Worm (Caenorhabditis elegans) whole organism, L2 larva: ENCODE results near the gene clec-186.

Experiments used
- C34F6.9 ChIP-seq: fragments of 150-350 bp; optimal IDR thresholded peaks from 2 replicates; lab custom pipeline; 2014; ENCODE audit warnings: missing biosample characterization, missing genetic modification characterization
- R02D3.7 ChIP-seq: fragments of 150-350 bp; optimal IDR thresholded peaks from 2 replicates; lab custom pipeline; 2014; ENCODE audit warnings: missing biosample characterization, missing genetic modification characterization
- ZK546.5 ChIP-seq: sonication (generic microtip); optimal IDR thresholded peaks from 2 replicates; lab custom pipeline; 2017; ENCODE audit warnings: missing biosample characterization, missing genetic modification characterization
- alr-1 ChIP-seq: fragments of 150-350 bp; optimal IDR thresholded peaks from 2 replicates; lab custom pipeline; 2014; ENCODE audit warnings: missing biosample characterization, missing genetic modification characterization
- aly-2 ChIP-seq: fragments of 150-350 bp; optimal IDR thresholded peaks from 2 replicates; lab custom pipeline; 2014; ENCODE audit warnings: missing biosample characterization, missing genetic modification characterization
- ama-1 ChIP-seq: fragments of 150-350 bp; optimal IDR thresholded peaks from 2 replicates; lab custom pipeline; 2018; ENCODE audit warnings: inconsistent platforms
- ceh-16 ChIP-seq: fragments of 150-350 bp; optimal IDR thresholded peaks from 2 replicates; lab custom pipeline; 2014; ENCODE audit warnings: missing biosample characterization, missing genetic modification characterization
- crh-2 ChIP-seq: sonication (generic microtip); optimal IDR thresholded peaks from 2 replicates; lab custom pipeline; 2017; ENCODE audit warnings: missing biosample characterization, missing genetic modification characterization
- dmd-4 ChIP-seq: sonication (generic microtip); optimal IDR thresholded peaks from 2 replicates; lab custom pipeline; 2017; ENCODE audit warnings: missing biosample characterization, missing genetic modification characterization
- egl-27 ChIP-seq: sonication (generic microtip); optimal IDR thresholded peaks from 3 replicates; lab custom pipeline; 2017; ENCODE audit warnings: missing biosample characterization, missing genetic modification reagents, missing genetic modification characterization
- fos-1 ChIP-seq: fragments of 150-350 bp; optimal IDR thresholded peaks from 2 replicates; lab custom pipeline; 2014; ENCODE audit warnings: missing biosample characterization, missing genetic modification characterization
- gmeb-1 ChIP-seq: fragments of 150-350 bp; optimal IDR thresholded peaks from 2 replicates; lab custom pipeline; 2014; ENCODE audit warnings: missing biosample characterization, missing genetic modification characterization
- lin-11 ChIP-seq: fragments of 150-350 bp; sonication (generic microtip); optimal IDR thresholded peaks from 2 replicates; lab custom pipeline; 2014; ENCODE audit warnings: missing biosample characterization, missing genetic modification characterization, inconsistent platforms, mixed read lengths
- lin-13 ChIP-seq: fragments of 150-350 bp; optimal IDR thresholded peaks from 2 replicates; lab custom pipeline; 2014; ENCODE audit warnings: missing biosample characterization, missing genetic modification reagents, missing genetic modification characterization
- lin-39 ChIP-seq: fragments of 150-350 bp; optimal IDR thresholded peaks from 2 replicates; lab custom pipeline; 2014; ENCODE audit warnings: missing biosample characterization, missing genetic modification reagents, missing genetic modification characterization
- lsy-2 ChIP-seq, 2 experiments: fragments of 150-350 bp in 1 of 2; sonication (generic microtip) in 1 of 2; optimal IDR thresholded peaks; 2 replicates each; lab custom pipeline; 2014 to 2017; ENCODE audit warnings: missing biosample characterization in 2 of 2, missing genetic modification characterization in 2 of 2
- nhr-12 ChIP-seq: fragments of 150-350 bp; optimal IDR thresholded peaks from 2 replicates; lab custom pipeline; 2014; ENCODE audit warnings: missing biosample characterization, missing genetic modification characterization
- nhr-129 ChIP-seq: fragments of 150-350 bp; optimal IDR thresholded peaks from 2 replicates; lab custom pipeline; 2014; ENCODE audit warnings: missing biosample characterization, missing genetic modification characterization
- nhr-23 ChIP-seq: fragments of 150-350 bp; optimal IDR thresholded peaks from 2 replicates; lab custom pipeline; 2014; ENCODE audit warnings: missing biosample characterization, missing genetic modification reagents, missing genetic modification characterization
- nhr-25 ChIP-seq: fragments of 150-350 bp; sonication (generic microtip); optimal IDR thresholded peaks from 3 replicates; lab custom pipeline; 2014; ENCODE audit warnings: missing biosample characterization, missing genetic modification characterization
- sem-4 ChIP-seq: fragments of 150-350 bp; optimal IDR thresholded peaks from 2 replicates; lab custom pipeline; 2014; ENCODE audit warnings: missing biosample characterization, missing genetic modification reagents, missing genetic modification characterization
- sma-3 ChIP-seq: sonication (generic microtip); optimal IDR thresholded peaks from 2 replicates; lab custom pipeline; 2016; ENCODE audit warnings: missing genetic modification reagents, missing genetic modification characterization, missing compliant biosample characterization
- sma-9 ChIP-seq, 2 experiments: fragments of 150-350 bp in 1 of 2; sonication (generic microtip) in 1 of 2; optimal IDR thresholded peaks; 2 replicates each; lab custom pipeline; 2014 to 2016; ENCODE audit warnings: missing genetic modification characterization in 2 of 2, mild to moderate bottlenecking in 1 of 2, missing biosample characterization in 1 of 2, missing compliant biosample characterization in 1 of 2, missing genetic modification reagents in 1 of 2, moderate library complexity in 1 of 2
- snpc-4 ChIP-seq: fragments of 150-350 bp; optimal IDR thresholded peaks from 2 replicates; lab custom pipeline; 2014; ENCODE audit warnings: missing biosample characterization, missing genetic modification characterization
- unc-39 ChIP-seq: fragments of 150-350 bp; optimal IDR thresholded peaks from 2 replicates; lab custom pipeline; 2014; ENCODE audit warnings: missing biosample characterization, missing genetic modification characterization
- unc-55 ChIP-seq: fragments of 150-350 bp; sonication (generic microtip); optimal IDR thresholded peaks from 3 replicates; lab custom pipeline; 2014; ENCODE audit warnings: missing biosample characterization, missing genetic modification reagents, missing genetic modification characterization
- zag-1 ChIP-seq: fragments of 150-350 bp; optimal IDR thresholded peaks from 2 replicates; lab custom pipeline; 2014; ENCODE audit warnings: missing biosample characterization, missing genetic modification characterization

The clec-186 gene

DNA sequence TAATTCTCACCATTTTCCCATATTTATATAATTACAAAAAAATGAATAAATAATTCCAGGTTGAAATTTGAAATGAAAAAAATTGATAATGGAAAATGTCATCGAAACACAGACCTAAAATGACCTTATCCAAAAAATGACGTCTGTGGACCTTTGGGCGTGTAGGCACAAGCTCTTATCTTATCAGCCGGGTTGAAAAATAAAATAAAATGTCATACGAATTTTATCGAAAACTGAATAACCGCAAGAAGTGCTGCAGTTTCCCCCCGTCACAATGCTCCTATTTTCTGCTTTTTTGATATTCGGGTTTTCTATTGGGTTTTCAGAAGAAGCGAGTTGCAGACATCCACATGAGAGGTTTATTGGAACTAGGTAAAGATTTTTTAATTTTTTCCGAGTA lies at the start of gene clec-186:
Gene clec-186, plus strand, starts transcription at position 226 of the 400 bp plus-strand sequence.
- TF ChIP-seq fos-1 (peak; percentile 91), lin-11 (tag; lab: Kevin White, UChicago) (no peak), crh-2 (tag; lab: Kevin White, UChicago) (peak; percentile 21), zag-1 (tag; lab: Kevin White, UChicago) (no peak), sma-9 (GFP tag; optimal IDR thresholded peaks at IDR 0.05; lab: Kevin White, UChicago) (peak; percentile 54), sma-9 (tag; optimal IDR thresholded peaks at IDR 0.05; lab: Kevin White, UChicago) (no peak)

DNA sequence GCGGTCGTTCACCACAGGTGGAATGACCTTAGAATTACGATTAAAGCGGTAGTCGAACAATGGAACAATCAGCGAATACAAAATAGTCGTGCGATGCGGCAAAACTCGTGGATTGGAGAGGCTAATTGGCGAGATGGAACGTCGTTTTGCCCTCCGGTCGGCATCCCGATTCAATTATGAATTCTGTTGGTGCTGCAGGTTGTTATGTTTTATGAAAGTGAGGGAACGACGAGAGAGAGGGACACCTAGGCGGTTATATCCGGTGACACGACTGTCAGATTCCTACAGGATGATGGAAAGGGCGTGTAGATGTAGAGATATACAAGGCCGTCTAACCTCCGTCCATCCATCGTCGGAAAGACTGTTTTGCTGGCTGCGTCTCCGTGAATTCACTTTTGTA lies 49.3 kb upstream of the clec-186 start:
- TF ChIP-seq nhr-129 (tag; lab: Kevin White, UChicago) (peak; percentile 3), sem-4 (tag; lab: Kevin White, UChicago) (no peak)

- TF ChIP-seq C34F6.9, result peak; percentile 9
- TF ChIP-seq ama-1 (lab: Kevin White, UChicago), result no peak
- peak; percentile 61 for TF ChIP-seq unc-55 (GFP tag; lab: Kevin White, UChicago)
- TF ChIP-seq, all 48 proteins: peak for 2
Measured at ce11 chrIV:12817539-12817938, 48.4 kb upstream of the clec-186 start.

DNA sequence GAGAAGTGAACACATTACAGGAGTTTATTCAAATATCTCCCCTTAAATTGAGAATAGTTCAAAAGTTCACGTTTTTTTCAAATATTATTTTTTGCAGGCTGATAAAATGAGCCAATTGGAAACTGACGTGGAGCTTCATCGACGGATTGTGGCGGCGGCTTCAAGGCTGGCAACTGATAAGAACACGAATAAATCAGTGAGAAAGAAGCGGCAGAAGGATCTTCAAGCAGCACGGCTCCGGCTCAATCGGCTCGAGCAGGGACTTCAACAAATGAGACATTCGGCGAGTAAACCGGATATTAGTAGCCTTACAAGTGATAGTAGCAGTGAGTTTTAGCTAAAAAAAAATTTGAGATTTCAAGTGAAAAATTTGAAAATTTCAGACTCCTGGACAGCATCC lies 40.6 kb upstream of the clec-186 start, which contains the start of gene M02B1.4:
Gene M02B1.4, minus strand, starts transcription at position 9 of the 400 bp plus-strand sequence.
- TF ChIP-seq egl-27 (no peak), sma-3 (GFP tag; lab: Kevin White, UChicago) (no peak), sem-4 (tag; lab: Kevin White, UChicago) (no peak), nhr-23 (no peak), lsy-2 (tag; optimal IDR thresholded peaks at IDR 0.05; lab: Kevin White, UChicago) (no peak), alr-1 (tag; lab: Kevin White, UChicago) (no peak), ZK546.5 (tag; lab: Kevin White, UChicago) (no peak), aly-2 (tag; lab: Kevin White, UChicago) (no peak), gmeb-1 (tag; lab: Kevin White, UChicago) (no peak), nhr-12 (tag; lab: Kevin White, UChicago) (no peak), lin-39 (tag; lab: Kevin White, UChicago) (no peak), ceh-16 (tag; lab: Kevin White, UChicago) (no peak), unc-39 (tag; lab: Kevin White, UChicago) (no peak), lin-11 (tag; lab: Kevin White, UChicago) (no peak), dmd-4 (no peak), snpc-4 (tag; lab: Kevin White, UChicago) (no peak), nhr-25 (tag; lab: Kevin White, UChicago) (no peak), R02D3.7 (tag; lab: Kevin White, UChicago) (no peak)
- TF ChIP-seq, all 48 proteins: peak for 0

- TF ChIP-seq C34F6.9 (peak; percentile 27), lsy-2 (tag; optimal IDR thresholded peaks at IDR 0.05; lab: Kevin White, UChicago) (peak in 1 of 2 experiments; percentile 22), lin-13 (GFP tag; lab: Kevin White, UChicago) (no peak), nhr-129 (tag; lab: Kevin White, UChicago) (peak; percentile 27), unc-55 (GFP tag; lab: Kevin White, UChicago) (peak; percentile 50)
Measured at ce11 chrIV:12830829-12831392, 35.0 kb upstream of the clec-186 start.

- TF ChIP-seq nhr-129 (tag; lab: Kevin White, UChicago), result peak; percentile 19
- peak; percentile 27 for TF ChIP-seq C34F6.9
- TF ChIP-seq unc-55 (GFP tag; lab: Kevin White, UChicago), result peak; percentile 11
- peak; percentile 28 to 64 for TF ChIP-seq lsy-2 (tag; optimal IDR thresholded peaks at IDR 0.05; lab: Kevin White, UChicago)
- no peak for TF ChIP-seq lin-11 (tag; lab: Kevin White, UChicago)
Measured at ce11 chrIV:12831609-12832500, 34.1 kb upstream of the clec-186 start.
